Fruit fly (Drosophila melanogaster) whole organism, embryonic: ENCODE results near the gene CG31805.

Experiments
- Aef1 ChIP-seq: fragments of 200-800 bp; sonication (Bioruptor generic); IDR thresholded peaks from 3 replicates; pipeline ENCODE4 v1.3.6; 2022; ENCODE audit warnings: missing biosample characterization, missing genetic modification characterization
- Awh ChIP-seq: fragments of 200-800 bp; sonication (Bioruptor generic); IDR thresholded peaks from 2 replicates; pipeline ENCODE4, ENCODE4 v1.3.6; 2022; ENCODE audit warnings: missing biosample characterization, missing genetic modification characterization
- Bdp1 ChIP-seq: fragments of 200-800 bp; sonication (Bioruptor generic); optimal IDR thresholded peaks from 3 replicates; lab custom pipeline; 2016; ENCODE audit warnings: missing biosample characterization, missing genetic modification characterization
- BtbVII ChIP-seq: fragments of 200-800 bp; sonication (Bioruptor generic); optimal IDR thresholded peaks from 3 replicates; lab custom pipeline; 2017; ENCODE audit warnings: missing biosample characterization, mild to moderate bottlenecking, missing genetic modification characterization
- CG10147 ChIP-seq: fragments of 200-800 bp; sonication (Bioruptor generic); optimal IDR thresholded peaks from 2 replicates; lab custom pipeline; 2019; ENCODE audit warnings: missing biosample characterization, mild to moderate bottlenecking, missing genetic modification characterization, moderate library complexity
- CG11456 ChIP-seq: fragments of 200-800 bp; sonication (Bioruptor generic); IDR thresholded peaks from 3 replicates; pipeline ENCODE4 v1.3.6; 2022; ENCODE audit warnings: missing biosample characterization, missing genetic modification characterization
- CG11504 ChIP-seq: fragments of 200-800 bp; sonication (Bioruptor generic); optimal IDR thresholded peaks from 3 replicates; lab custom pipeline; 2019; ENCODE audit warnings: missing biosample characterization, mild to moderate bottlenecking, missing genetic modification characterization, moderate library complexity
- CG11695 ChIP-seq: fragments of 200-800 bp; sonication (Bioruptor generic); IDR thresholded peaks from 3 replicates; pipeline ENCODE4 v1.3.6; 2022; ENCODE audit warnings: missing biosample characterization, missing genetic modification characterization
- CG12071 ChIP-seq: fragments of 200-800 bp; sonication (Bioruptor generic); optimal IDR thresholded peaks from 3 replicates; lab custom pipeline; 2018; ENCODE audit warnings: missing biosample characterization, mild to moderate bottlenecking, missing genetic modification characterization
- CG12299 ChIP-seq: fragments of 200-800 bp; sonication (Bioruptor generic); optimal IDR thresholded peaks from 2 replicates; lab custom pipeline; 2018; ENCODE audit warnings: missing biosample characterization, mild to moderate bottlenecking, missing genetic modification characterization
- CG12391 ChIP-seq: fragments of 200-800 bp; sonication (Bioruptor generic); optimal IDR thresholded peaks from 3 replicates; lab custom pipeline; 2018; ENCODE audit warnings: missing biosample characterization, mild to moderate bottlenecking, missing genetic modification characterization, moderate library complexity
- CG15696 ChIP-seq: fragments of 200-800 bp; sonication (Bioruptor generic); optimal IDR thresholded peaks from 2 replicates; lab custom pipeline; 2019; ENCODE audit warnings: missing biosample characterization, mild to moderate bottlenecking, missing genetic modification characterization, moderate library complexity
- CG17328 ChIP-seq: fragments of 200-800 bp; sonication (Bioruptor generic); IDR thresholded peaks from 2 replicates; pipeline ENCODE4 v1.3.6; 2022; ENCODE audit warnings: missing biosample characterization, missing genetic modification characterization
- CG2889 ChIP-seq: fragments of 200-800 bp; sonication (Bioruptor generic); IDR thresholded peaks from 3 replicates; pipeline ENCODE4 v1.3.6; 2022; ENCODE audit warnings: missing biosample characterization, missing genetic modification characterization
- CG30403 ChIP-seq: fragments of 200-800 bp; sonication (Bioruptor generic); optimal IDR thresholded peaks from 3 replicates; lab custom pipeline; 2016; ENCODE audit warnings: missing biosample characterization, missing genetic modification characterization
- CG31224 ChIP-seq: fragments of 200-800 bp; sonication (Bioruptor generic); IDR thresholded peaks from 2 replicates; pipeline ENCODE4 v1.3.6; 2022; ENCODE audit warnings: missing biosample characterization, missing genetic modification characterization
- CG34376 ChIP-seq: fragments of 200-800 bp; sonication (Bioruptor generic); optimal IDR thresholded peaks from 2 replicates; lab custom pipeline; 2018; ENCODE audit warnings: missing biosample characterization, mild to moderate bottlenecking, missing genetic modification characterization
- CG4707 ChIP-seq: fragments of 200-800 bp; sonication (Bioruptor generic); optimal IDR thresholded peaks from 2 replicates; lab custom pipeline; 2018; ENCODE audit warnings: missing biosample characterization, mild to moderate bottlenecking, missing genetic modification characterization, moderate library complexity
- CG4730 ChIP-seq: fragments of 200-800 bp; sonication (Bioruptor generic); IDR thresholded peaks from 2 replicates; pipeline ENCODE4 v1.3.6; 2022; ENCODE audit warnings: missing biosample characterization, missing genetic modification characterization
- CG5180 ChIP-seq: fragments of 200-800 bp; sonication (Bioruptor generic); optimal IDR thresholded peaks from 3 replicates; lab custom pipeline; 2017; ENCODE audit warnings: missing biosample characterization, missing genetic modification characterization, mild to moderate bottlenecking, moderate library complexity, missing genetic modification reagents
- CG6791 ChIP-seq: fragments of 200-800 bp; sonication (Bioruptor generic); IDR thresholded peaks from 3 replicates; pipeline ENCODE4 v1.3.6; 2022; ENCODE audit warnings: missing biosample characterization, missing genetic modification characterization; ENCODE audit not compliant: partially characterized antibody
- CG7987 ChIP-seq: fragments of 200-800 bp; sonication (Bioruptor generic); optimal IDR thresholded peaks from 2 replicates; lab custom pipeline; 2018; ENCODE audit warnings: missing biosample characterization, mild to moderate bottlenecking, missing genetic modification characterization, moderate library complexity
- CG8089 ChIP-seq: fragments of 200-800 bp; sonication (Bioruptor generic); optimal IDR thresholded peaks from 3 replicates; lab custom pipeline; 2016; ENCODE audit warnings: missing biosample characterization, missing genetic modification characterization
- CG9876 ChIP-seq: fragments of 200-800 bp; sonication (Bioruptor generic); optimal IDR thresholded peaks from 2 replicates; lab custom pipeline; 2016; ENCODE audit warnings: missing biosample characterization, missing genetic modification characterization
- Deaf1 ChIP-seq: fragments of 200-800 bp; optimal IDR thresholded peaks from 3 replicates; lab custom pipeline; 2019; ENCODE audit warnings: missing biosample characterization, mild to moderate bottlenecking, missing genetic modification characterization, moderate library complexity
- Dp ChIP-seq: fragments of 200-800 bp; sonication (Bioruptor generic); optimal IDR thresholded peaks from 2 replicates; lab custom pipeline; 2018; ENCODE audit warnings: missing biosample characterization, mild to moderate bottlenecking, missing genetic modification characterization, moderate library complexity
- HLH4C ChIP-seq: fragments of 200-800 bp; sonication (Bioruptor generic); IDR thresholded peaks from 3 replicates; pipeline ENCODE4 v1.3.6; 2022; ENCODE audit warnings: missing biosample characterization, missing genetic modification characterization; ENCODE audit not compliant: partially characterized antibody
- Hey ChIP-seq: fragments of 200-800 bp; sonication (Bioruptor generic); optimal IDR thresholded peaks from 3 replicates; lab custom pipeline; 2018; ENCODE audit warnings: missing biosample characterization, mild to moderate bottlenecking, missing genetic modification characterization
- Hmr ChIP-seq: fragments of 200-800 bp; sonication (Bioruptor generic); optimal IDR thresholded peaks from 3 replicates; lab custom pipeline; 2017; ENCODE audit warnings: mild to moderate bottlenecking, missing biosample characterization, missing genetic modification reagents, missing genetic modification characterization
- MESR4 ChIP-seq: fragments of 200-800 bp; sonication (Bioruptor generic); optimal IDR thresholded peaks from 2 replicates; lab custom pipeline; 2018; ENCODE audit warnings: missing biosample characterization, mild to moderate bottlenecking, missing genetic modification characterization, moderate library complexity
- Oli ChIP-seq: fragments of 200-800 bp; sonication (Bioruptor generic); optimal IDR thresholded peaks from 2 replicates; lab custom pipeline; 2018; ENCODE audit warnings: missing biosample characterization, mild to moderate bottlenecking, missing genetic modification characterization, moderate library complexity
- Sry-β ChIP-seq: fragments of 200-800 bp; sonication (Bioruptor generic); optimal IDR thresholded peaks from 2 replicates; lab custom pipeline; 2018; ENCODE audit warnings: missing biosample characterization, mild to moderate bottlenecking, missing genetic modification characterization, moderate library complexity
- al ChIP-seq: fragments of 200-800 bp; sonication (Bioruptor generic); IDR thresholded peaks from 2 replicates; pipeline ENCODE4 v1.3.6; 2022; ENCODE audit warnings: missing biosample characterization, missing genetic modification characterization
- aop ChIP-seq: fragments of 200-800 bp; sonication (Bioruptor generic); IDR thresholded peaks from 2 replicates; pipeline ENCODE4 v1.3.6; 2022; ENCODE audit warnings: missing biosample characterization, missing genetic modification characterization
- cas ChIP-seq: fragments of 200-800 bp; sonication (Bioruptor generic); IDR thresholded peaks from 2 replicates; pipeline ENCODE4 v1.3.6; 2022; ENCODE audit warnings: missing biosample characterization, missing genetic modification characterization
- caup ChIP-seq: fragments of 200-800 bp; sonication (Bioruptor generic); optimal IDR thresholded peaks from 3 replicates; lab custom pipeline; 2017; ENCODE audit warnings: missing biosample characterization, mild to moderate bottlenecking, missing genetic modification characterization, moderate library complexity; ENCODE audit not compliant: severe bottlenecking
- corto ChIP-seq: fragments of 200-800 bp; sonication (Bioruptor generic); optimal IDR thresholded peaks from 2 replicates; lab custom pipeline; 2016; ENCODE audit warnings: missing biosample characterization, mild to moderate bottlenecking, missing genetic modification characterization, moderate library complexity
- crc ChIP-seq: fragments of 200-800 bp; sonication (Bioruptor generic); optimal IDR thresholded peaks from 2 replicates; lab custom pipeline; 2016; ENCODE audit warnings: missing biosample characterization, missing genetic modification characterization
- croc ChIP-seq: fragments of 200-800 bp; sonication (Bioruptor generic); conservative IDR thresholded peaks from 3 replicates; pipeline ENCODE4 v1.3.6; 2022; ENCODE audit warnings: missing biosample characterization, missing genetic modification characterization
- dan ChIP-seq: fragments of 200-800 bp; sonication (Bioruptor generic); IDR thresholded peaks from 2 replicates; pipeline ENCODE4 v1.3.6; 2022; ENCODE audit warnings: missing biosample characterization, missing genetic modification characterization
- fd102C ChIP-seq: fragments of 200-800 bp; sonication (Bioruptor generic); optimal IDR thresholded peaks from 2 replicates; lab custom pipeline; 2018; ENCODE audit warnings: missing biosample characterization, mild to moderate bottlenecking, missing genetic modification characterization, moderate library complexity
- fu2 ChIP-seq: fragments of 200-800 bp; sonication (Bioruptor generic); optimal IDR thresholded peaks from 2 replicates; lab custom pipeline; 2016; ENCODE audit warnings: missing biosample characterization, missing genetic modification characterization
- kah ChIP-seq: fragments of 200-800 bp; sonication (Bioruptor generic); optimal IDR thresholded peaks from 2 replicates; lab custom pipeline; 2018; ENCODE audit warnings: missing biosample characterization, mild to moderate bottlenecking, missing genetic modification characterization
- phol ChIP-seq: fragments of 200-800 bp; sonication (Bioruptor generic); optimal IDR thresholded peaks from 3 replicates; lab custom pipeline; 2018; ENCODE audit warnings: missing biosample characterization, mild to moderate bottlenecking, missing genetic modification characterization, moderate library complexity
- schlank ChIP-seq: fragments of 200-800 bp; sonication (Bioruptor generic); optimal IDR thresholded peaks from 2 replicates; lab custom pipeline; 2018; ENCODE audit warnings: missing biosample characterization, mild to moderate bottlenecking, missing genetic modification characterization
- scrt ChIP-seq: fragments of 200-800 bp; sonication (Bioruptor generic); optimal IDR thresholded peaks from 2 replicates; lab custom pipeline; 2018; ENCODE audit warnings: missing biosample characterization, mild to moderate bottlenecking, missing genetic modification characterization, moderate library complexity
- slp2 ChIP-seq: fragments of 200-800 bp; sonication (Bioruptor generic); optimal IDR thresholded peaks from 2 replicates; lab custom pipeline; 2016; ENCODE audit warnings: missing biosample characterization, missing genetic modification characterization
- sob ChIP-seq: fragments of 200-800 bp; sonication (Bioruptor generic); IDR thresholded peaks from 2 replicates; pipeline ENCODE4 v1.3.6; 2022; ENCODE audit warnings: missing biosample characterization, missing genetic modification characterization

The CG31805 gene

DNA sequence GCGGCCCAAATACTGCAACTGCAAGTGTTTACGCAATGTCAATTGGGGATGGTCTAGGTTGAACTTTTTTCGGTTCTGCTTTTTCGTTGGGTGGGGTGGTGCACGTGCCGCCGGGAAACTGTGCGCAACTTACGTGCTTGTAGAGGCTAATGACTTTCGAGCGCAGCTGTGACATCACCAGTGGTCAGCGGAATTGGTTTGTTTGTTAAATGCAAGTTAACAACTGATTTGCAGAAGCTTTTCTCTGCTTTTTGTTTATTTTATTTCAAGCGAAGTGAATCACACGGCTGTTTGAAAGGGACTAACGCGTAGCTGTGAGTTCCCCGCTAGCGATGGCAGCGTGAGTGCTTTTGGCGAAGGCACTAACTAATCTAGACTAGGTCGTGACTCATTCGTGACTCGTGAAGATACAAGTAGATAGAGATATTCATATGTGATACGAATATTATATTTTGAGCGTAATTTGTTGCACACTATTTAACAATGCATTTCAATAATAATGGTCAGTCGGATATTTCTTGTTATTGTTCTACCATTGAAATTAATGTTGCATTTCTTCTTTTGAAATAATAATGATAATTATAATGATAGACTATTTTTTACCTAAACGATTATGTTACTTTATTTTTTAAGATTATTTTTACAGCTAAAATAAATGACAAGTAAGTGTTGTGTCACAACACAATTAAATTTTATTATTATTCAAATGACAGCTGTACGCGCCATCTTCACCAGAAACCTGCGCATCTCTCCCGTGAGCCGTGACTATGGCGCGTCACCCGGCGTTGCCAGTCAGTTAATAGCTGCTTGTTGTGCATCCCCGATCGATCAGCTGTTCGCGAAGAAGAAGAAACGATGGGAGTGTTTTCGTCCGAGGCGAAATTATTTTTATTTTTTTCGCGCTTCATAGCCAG lies 12.4 kb downstream of the CG31805 start, which contains the start of the genes osi and tweek (continued):
- no peak for TF ChIP-seq schlank (tag; lab: Kevin White, UChicago)
- TF ChIP-seq Aef1 (GFP tag; lab: Robert Waterston, UW): peak; percentile 57; the same call in 2 of the 3 replicates
- peak; percentile 27 for TF ChIP-seq caup (GFP tag; lab: Kevin White, UChicago)
- peak; percentile 42 for TF ChIP-seq al (GFP tag; lab: Robert Waterston, UW)
- TF ChIP-seq Oli (tag; lab: Kevin White, UChicago): peak; percentile 48
- no peak for TF ChIP-seq CG7987 (GFP tag; lab: Kevin White, UChicago)
- TF ChIP-seq CG34376 (GFP tag; lab: Kevin White, UChicago): peak; percentile 20
- peak; percentile 73 for TF ChIP-seq Hmr (GFP tag; lab: Kevin White, UChicago)
- no peak for TF ChIP-seq fd102C (GFP tag; lab: Kevin White, UChicago)
- TF ChIP-seq CG9876: peak; percentile 33
- TF ChIP-seq crc: peak; percentile 21
- no peak for TF ChIP-seq aop (GFP tag; lab: Robert Waterston, UW)
- 0 out of 3 replicates have a peak, but pooled peaks have one; percentile 38 for TF ChIP-seq CG2889
- TF ChIP-seq CG8089: peak; percentile 12
- peak; percentile 53 for TF ChIP-seq Dp (GFP tag; lab: Kevin White, UChicago)
- TF ChIP-seq CG11695 (GFP tag; lab: Robert Waterston, UW): no peak
- TF ChIP-seq Deaf1 (tag; lab: Kevin White, UChicago): peak; percentile 3
- TF ChIP-seq CG11504 (tag; lab: Kevin White, UChicago): no peak
- TF ChIP-seq Sry-β (GFP tag; lab: Kevin White, UChicago): peak; percentile 69
- no peak for TF ChIP-seq CG5180
- TF ChIP-seq scrt (GFP tag; lab: Kevin White, UChicago): no peak
- TF ChIP-seq sob: 0 out of 2 replicates have a peak, but pooled peaks have one; percentile 52
- TF ChIP-seq kah (GFP tag; lab: Kevin White, UChicago): no peak
- TF ChIP-seq CG15696 (tag; lab: Kevin White, UChicago): peak; percentile 40
- TF ChIP-seq Hey (tag; lab: Kevin White, UChicago): peak; percentile 52
- no peak; the same call in 2 of the 3 replicates for TF ChIP-seq croc (GFP tag; lab: Robert Waterston, UW)
- TF ChIP-seq CG30403 (GFP tag; lab: Kevin White, UChicago): peak; percentile 87
- no peak for TF ChIP-seq CG12299
- peak; percentile 81 for TF ChIP-seq HLH4C (GFP tag; lab: Robert Waterston, UW)
- peak; percentile 35 for TF ChIP-seq corto (GFP tag; lab: Kevin White, UChicago)
- TF ChIP-seq phol: peak; percentile 72
- TF ChIP-seq dan (GFP tag; lab: Robert Waterston, UW): no peak
- TF ChIP-seq slp2: no peak
- 0 out of 2 replicates have a peak, but pooled peaks have one; percentile 8 for TF ChIP-seq CG17328 (GFP tag; lab: Robert Waterston, UW)
- peak; percentile 82 for TF ChIP-seq MESR4 (GFP tag; lab: Kevin White, UChicago)
- peak; percentile 56 for TF ChIP-seq fu2 (GFP tag; lab: Kevin White, UChicago)
- no peak for TF ChIP-seq CG12071 (GFP tag; lab: Kevin White, UChicago)
- peak; percentile 68; the same call in 2 of the 3 replicates for TF ChIP-seq CG11456 (GFP tag; lab: Robert Waterston, UW)
- peak; percentile 93 for TF ChIP-seq CG6791 (GFP tag; lab: Robert Waterston, UW)
- TF ChIP-seq CG4730 (GFP tag; lab: Robert Waterston, UW): no peak
- no peak for TF ChIP-seq cas (GFP tag; lab: Robert Waterston, UW)
- TF ChIP-seq CG31224 (GFP tag; lab: Robert Waterston, UW): no peak
- TF ChIP-seq Bdp1: peak; percentile 5
- TF ChIP-seq CG4707 (GFP tag; lab: Kevin White, UChicago): no peak
- TF ChIP-seq BtbVII (GFP tag; lab: Kevin White, UChicago): no peak
- TF ChIP-seq CG12391 (tag; lab: Kevin White, UChicago): peak; percentile 86
- TF ChIP-seq CG10147 (GFP tag; lab: Kevin White, UChicago): no peak
- TF ChIP-seq Awh (GFP tag; lab: Robert Waterston, UW): no peak
